Worm (Caenorhabditis elegans) whole organism, early embryonic: ENCODE measurements around the gene F31E9.6.

Experiments used
- B0310.2 ChIP-seq: sonication (generic microtip); optimal IDR thresholded peaks from 2 replicates; lab custom pipeline; 2016; ENCODE audit warnings: mild to moderate bottlenecking, missing genetic modification characterization, missing compliant biosample characterization
- F13C5.2 ChIP-seq: sonication (generic microtip); optimal IDR thresholded peaks from 2 replicates; lab custom pipeline; 2017; ENCODE audit warnings: mild to moderate bottlenecking, missing genetic modification characterization, inconsistent platforms, missing compliant biosample characterization
- aly-1 ChIP-seq: sonication (generic microtip); optimal IDR thresholded peaks from 2 replicates; lab custom pipeline; 2016; ENCODE audit warnings: missing genetic modification characterization, missing compliant biosample characterization
- ama-1 ChIP-seq: fragments of 150-350 bp; optimal IDR thresholded peaks from 2 replicates; lab custom pipeline; 2014
- ceh-13 ChIP-seq: fragments of 200-800 bp; sonication (Bioruptor generic); optimal IDR thresholded peaks from 2 replicates; lab custom pipeline; 2018; ENCODE audit warnings: mild to moderate bottlenecking, missing genetic modification characterization, missing compliant biosample characterization
- ceh-36 ChIP-seq: sonication (generic microtip); optimal IDR thresholded peaks from 2 replicates; lab custom pipeline; 2016; ENCODE audit warnings: missing genetic modification characterization, inconsistent platforms, missing compliant biosample characterization
- ets-7 ChIP-seq: sonication (generic microtip); optimal IDR thresholded peaks from 2 replicates; lab custom pipeline; 2016; ENCODE audit warnings: missing genotype, missing genetic modification characterization, missing compliant biosample characterization
- flt-1 ChIP-seq: fragments of 200-800 bp; sonication (Bioruptor generic); IDR thresholded peaks from 2 replicates; pipeline ENCODE4 v1.3.6; 2022; ENCODE audit warnings: missing genetic modification characterization, missing compliant biosample characterization
- hmbx-1 ChIP-seq: sonication (generic microtip); optimal IDR thresholded peaks from 2 replicates; lab custom pipeline; 2016; ENCODE audit warnings: mild to moderate bottlenecking, missing genetic modification characterization, missing compliant biosample characterization
- hmg-4 ChIP-seq: fragments of 200-800 bp; sonication (Bioruptor generic); optimal IDR thresholded peaks from 2 replicates; lab custom pipeline; 2018; ENCODE audit warnings: mild to moderate bottlenecking, missing genetic modification characterization, missing compliant biosample characterization
- hnd-1 ChIP-seq: sonication (generic microtip); optimal IDR thresholded peaks from 2 replicates; lab custom pipeline; 2016; ENCODE audit warnings: missing genetic modification characterization, missing compliant biosample characterization
- pes-1 ChIP-seq: fragments of 200-800 bp; sonication (Bioruptor generic); IDR thresholded peaks from 2 replicates; pipeline ENCODE4 v1.3.6; 2022; ENCODE audit warnings: missing genetic modification reagents, missing genetic modification characterization, missing compliant biosample characterization
- scrt-1 ChIP-seq: fragments of 200-800 bp; sonication (Bioruptor generic); IDR thresholded peaks from 2 replicates; pipeline ENCODE4 v1.3.6; 2022; ENCODE audit warnings: missing genetic modification characterization, missing compliant biosample characterization
- sea-1 ChIP-seq: fragments of 200-800 bp; sonication (Bioruptor generic); conservative IDR thresholded peaks from 2 replicates; pipeline ENCODE4 v1.3.6; 2022; ENCODE audit warnings: missing genetic modification characterization, missing compliant biosample characterization
- tbx-11 ChIP-seq: fragments of 200-800 bp; sonication (Bioruptor generic); IDR thresholded peaks from 2 replicates; pipeline ENCODE4 v1.3.6; 2022; ENCODE audit warnings: missing genetic modification characterization, missing compliant biosample characterization
- tbx-37 ChIP-seq: fragments of 200-800 bp; sonication (Bioruptor generic); conservative IDR thresholded peaks from 2 replicates; pipeline ENCODE4 v1.3.6; 2022; ENCODE audit warnings: missing genetic modification reagents, missing genetic modification characterization, missing compliant biosample characterization
- tra-4 ChIP-seq: sonication (generic microtip); optimal IDR thresholded peaks from 2 replicates; lab custom pipeline; 2017; ENCODE audit warnings: missing genetic modification characterization, missing compliant biosample characterization

F31E9.6 gene

DNA sequence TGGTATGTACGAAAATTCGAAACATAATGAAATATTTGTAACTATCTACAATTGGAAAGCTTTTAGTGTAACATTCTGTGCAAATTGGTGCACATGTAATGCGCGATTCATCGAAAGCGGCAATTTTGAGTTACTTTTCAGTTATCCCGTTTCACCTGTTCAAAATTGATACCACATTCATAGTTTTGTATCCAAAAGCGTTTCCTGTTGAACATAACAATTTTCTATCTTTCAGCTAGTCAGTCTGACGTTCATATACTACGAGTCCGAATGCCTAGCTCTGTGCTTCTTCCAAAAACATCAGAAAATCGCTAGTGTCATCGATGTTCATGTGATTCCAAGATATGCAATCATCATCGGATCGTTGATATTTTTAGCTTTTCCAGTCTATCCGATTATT is 11.6 kb downstream of the F31E9.6 start:
- TF ChIP-seq sea-1 (GFP tag; lab: Robert Waterston, UW) (no peak), hmbx-1 (no peak), hnd-1 (tag; lab: Kevin White, UChicago) (no peak), ceh-36 (tag; lab: Kevin White, UChicago) (no peak), pes-1 (GFP tag; lab: Robert Waterston, UW) (no peak), tra-4 (no peak), B0310.2 (no peak), tbx-11 (GFP tag; lab: Robert Waterston, UW) (no peak), flt-1 (GFP tag; lab: Robert Waterston, UW) (no peak), aly-1 (tag; lab: Kevin White, UChicago) (no peak), scrt-1 (no peak)

DNA sequence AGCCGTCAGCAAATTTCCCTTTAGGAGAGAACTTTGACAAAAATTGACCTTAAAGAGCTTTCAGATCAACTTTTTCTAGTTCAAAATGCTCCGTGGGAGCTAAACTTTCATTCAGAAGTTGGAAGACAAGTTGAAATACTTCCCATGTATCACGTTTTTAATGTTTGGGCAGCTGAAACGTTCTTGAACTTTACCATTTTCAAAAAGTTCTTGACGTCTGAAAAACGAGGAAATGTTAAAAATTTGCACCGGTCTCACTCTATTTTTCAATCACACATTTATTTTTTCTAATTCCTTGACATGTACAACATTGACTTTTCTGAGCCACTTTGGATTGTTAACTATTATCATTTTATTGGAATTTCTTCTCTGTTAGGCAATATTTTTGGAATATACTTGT is 12.2 kb downstream of the F31E9.6 start, which contains the start of gene sri-70:
Gene sri-70 (plus strand): TSS at position 301 of the 400 bp plus-strand sequence.
- TF ChIP-seq tbx-11 (GFP tag; lab: Robert Waterston, UW) (no peak), hnd-1 (tag; lab: Kevin White, UChicago) (no peak), B0310.2 (no peak), aly-1 (tag; lab: Kevin White, UChicago) (no peak), tra-4 (no peak), hmbx-1 (no peak)

DNA sequence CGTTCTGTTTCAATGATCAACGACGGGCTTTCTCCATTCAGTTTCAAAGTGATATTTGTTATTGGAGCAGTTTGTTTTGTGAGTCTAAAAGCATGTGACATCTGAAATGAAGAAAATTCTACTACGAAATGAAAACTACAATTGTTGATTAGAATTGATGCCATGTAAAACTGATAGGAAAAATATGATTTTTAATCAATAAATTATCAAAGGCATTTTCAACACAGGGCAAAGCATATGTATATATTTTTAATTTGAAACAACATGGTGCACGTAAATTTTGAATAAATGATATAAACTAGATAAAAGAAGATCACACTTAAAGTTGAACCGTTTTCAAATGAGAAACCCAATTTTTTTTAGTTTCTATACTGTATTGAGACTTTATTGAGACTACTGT is 13.6 kb downstream of the F31E9.6 start, which contains the start of gene K10G4.5:
Gene K10G4.5 (minus strand): TSS at position 101 of the 400 bp plus-strand sequence.
- TF ChIP-seq ama-1 (lab: Kevin White, UChicago) (no peak), flt-1 (GFP tag; lab: Robert Waterston, UW) (no peak), hmg-4 (no peak), hmbx-1 (no peak)

DNA sequence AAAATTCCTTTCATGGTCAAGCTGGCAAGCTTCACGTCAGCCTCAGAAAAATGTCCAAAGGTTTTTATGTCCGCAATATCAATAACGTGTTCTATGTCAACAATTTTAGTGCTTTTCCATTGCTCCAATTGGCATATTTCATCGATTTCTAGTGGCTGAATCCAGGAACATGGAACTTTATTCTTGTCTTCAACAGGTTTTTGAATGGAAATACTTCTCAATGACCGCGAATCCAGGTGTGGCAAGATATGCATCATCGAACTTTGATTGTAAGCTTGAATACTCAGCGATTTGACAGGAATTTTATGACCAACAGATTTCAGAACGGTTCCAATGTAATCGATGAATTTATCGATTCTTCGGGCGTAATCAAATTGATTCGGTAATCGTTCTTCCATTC is 16.3 kb downstream of the F31E9.6 start:
- TF ChIP-seq ceh-13 (GFP tag; lab: Kevin White, UChicago) = no peak
- no peak for TF ChIP-seq hmbx-1
- no peak for TF ChIP-seq pes-1 (GFP tag; lab: Robert Waterston, UW)
- no peak for TF ChIP-seq ceh-36 (tag; lab: Kevin White, UChicago)

DNA sequence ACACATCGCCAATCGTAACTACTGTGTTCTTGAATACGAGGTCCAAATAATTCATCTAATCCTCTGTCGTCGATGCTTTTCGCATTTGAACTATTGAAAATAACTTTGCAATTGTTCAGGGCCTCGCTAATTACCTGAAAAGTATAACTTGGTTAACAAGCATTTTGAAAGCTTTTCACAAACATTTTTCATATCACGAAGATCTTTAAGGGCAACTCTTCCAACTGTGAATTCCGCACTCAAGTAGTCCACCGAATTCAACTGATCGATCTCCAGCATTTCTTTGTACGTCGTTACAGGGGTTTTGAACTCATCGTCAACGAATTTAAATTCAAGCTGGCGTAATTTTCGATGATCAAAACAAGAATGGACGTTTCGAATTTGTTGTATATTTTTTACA is 18.5 kb downstream of the F31E9.6 start:
- TF ChIP-seq ama-1 (lab: Kevin White, UChicago) (no peak), hmbx-1 (no peak), F13C5.2 (tag; lab: Kevin White, UChicago) (no peak), sea-1 (GFP tag; lab: Robert Waterston, UW) (no peak), B0310.2 (no peak), scrt-1 (no peak), ets-7 (no peak), hnd-1 (tag; lab: Kevin White, UChicago) (no peak), aly-1 (tag; lab: Kevin White, UChicago) (no peak), ceh-13 (GFP tag; lab: Kevin White, UChicago) (no peak), ceh-36 (tag; lab: Kevin White, UChicago) (no peak), pes-1 (GFP tag; lab: Robert Waterston, UW) (no peak), tbx-37 (no peak), flt-1 (GFP tag; lab: Robert Waterston, UW) (no peak), hmg-4 (no peak)

DNA sequence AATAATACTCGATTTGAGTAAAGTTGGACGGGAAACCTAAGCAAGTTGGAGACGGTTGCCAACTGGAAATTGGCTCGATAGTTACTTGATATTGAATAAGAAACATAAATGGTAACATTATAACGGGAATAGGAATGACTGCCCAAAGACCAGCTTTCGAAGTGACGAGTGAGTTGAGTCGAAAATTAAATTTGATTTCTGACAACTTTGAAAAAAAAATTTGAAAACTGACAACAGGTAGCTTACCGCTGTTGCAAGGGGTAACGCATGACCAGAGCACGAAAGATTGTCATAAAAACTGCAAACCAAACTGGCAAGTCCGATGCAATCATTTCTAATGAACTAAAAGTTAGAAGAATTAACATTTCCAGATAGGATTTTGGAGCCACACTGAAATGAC is 22.2 kb downstream of the F31E9.6 start:
- TF ChIP-seq tra-4 = no peak
- no peak for TF ChIP-seq hnd-1 (tag; lab: Kevin White, UChicago)
- TF ChIP-seq sea-1 (GFP tag; lab: Robert Waterston, UW) = no peak
- no peak for TF ChIP-seq ama-1 (lab: Kevin White, UChicago)
- TF ChIP-seq F13C5.2 (tag; lab: Kevin White, UChicago) = no peak
- TF ChIP-seq ets-7 = no peak
- TF ChIP-seq ceh-36 (tag; lab: Kevin White, UChicago) = no peak
- no peak for TF ChIP-seq tbx-37
- no peak for TF ChIP-seq tbx-11 (GFP tag; lab: Robert Waterston, UW)
- no peak for TF ChIP-seq ceh-13 (GFP tag; lab: Kevin White, UChicago)
- TF ChIP-seq hmbx-1 = no peak
- TF ChIP-seq scrt-1 = no peak
- no peak for TF ChIP-seq pes-1 (GFP tag; lab: Robert Waterston, UW)
- no peak for TF ChIP-seq aly-1 (tag; lab: Kevin White, UChicago)
- no peak for TF ChIP-seq B0310.2

DNA sequence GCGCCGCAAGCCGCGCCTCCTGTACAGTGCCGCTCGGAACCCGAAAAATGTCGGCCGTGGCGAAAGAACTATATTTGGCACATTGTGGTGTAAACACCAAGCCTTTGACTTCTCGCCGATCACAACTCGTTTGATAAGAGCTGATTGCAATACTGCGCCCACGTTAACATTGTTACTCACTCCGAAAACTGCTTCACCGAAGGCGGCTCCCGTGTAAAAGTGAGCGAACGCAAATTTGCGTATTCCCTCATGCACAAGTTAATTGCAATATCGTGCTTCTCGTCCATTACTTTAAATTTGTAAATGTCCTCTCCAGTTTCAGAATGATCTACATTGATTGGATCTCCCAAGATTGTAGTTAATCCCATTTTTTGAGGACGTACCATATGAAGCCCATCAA is 30.8 kb downstream of the F31E9.6 start:
- TF ChIP-seq tbx-37 (no peak), tra-4 (no peak), pes-1 (GFP tag; lab: Robert Waterston, UW) (no peak), flt-1 (GFP tag; lab: Robert Waterston, UW) (no peak), hmbx-1 (no peak), F13C5.2 (tag; lab: Kevin White, UChicago) (no peak), hnd-1 (tag; lab: Kevin White, UChicago) (no peak), tbx-11 (GFP tag; lab: Robert Waterston, UW) (no peak), sea-1 (GFP tag; lab: Robert Waterston, UW) (no peak), B0310.2 (no peak), aly-1 (tag; lab: Kevin White, UChicago) (no peak), ceh-13 (GFP tag; lab: Kevin White, UChicago) (no peak)

DNA sequence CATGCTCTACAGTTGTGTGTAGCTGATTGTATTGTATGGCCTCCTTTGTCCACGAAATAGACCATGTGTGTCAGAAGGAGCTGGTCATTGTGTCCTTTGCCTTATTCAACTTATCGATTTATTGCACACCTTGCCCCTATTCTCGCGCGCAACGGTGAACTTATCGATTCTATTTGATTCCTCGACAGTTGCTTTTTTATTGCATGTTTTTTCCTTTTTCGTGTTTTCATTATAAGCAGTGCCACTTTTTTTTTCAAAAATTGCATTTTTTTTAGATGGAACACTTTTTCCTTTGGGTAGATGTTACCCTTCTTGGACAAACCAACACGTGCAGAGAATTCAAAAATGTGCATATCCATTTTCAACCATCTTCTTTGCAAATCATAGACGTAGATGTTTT is 41.7 kb downstream of the F31E9.6 start, which contains the start of gene K10G4.10:
Gene K10G4.10 (plus strand): TSS at position 301 of the 400 bp plus-strand sequence.
- TF ChIP-seq tbx-11 (GFP tag; lab: Robert Waterston, UW) = no peak
- TF ChIP-seq hmg-4 = no peak
- TF ChIP-seq hmbx-1 = no peak
- no peak for TF ChIP-seq pes-1 (GFP tag; lab: Robert Waterston, UW)
- TF ChIP-seq sea-1 (GFP tag; lab: Robert Waterston, UW) = no peak
- TF ChIP-seq ama-1 (lab: Kevin White, UChicago) = no peak
- TF ChIP-seq tra-4 = no peak
